Worm (Caenorhabditis elegans): Measurements from ENCODE around the gene elt-2.

- no peak for TF ChIP-seq jun-1 (tag; optimal IDR thresholded peaks at IDR 0.05)
- TF ChIP-seq mdl-1 (tag; optimal IDR thresholded peaks at IDR 0.05), result no peak
- no peak for TF ChIP-seq ceh-9 (tag; optimal IDR thresholded peaks at IDR 0.05)
- no peak for TF ChIP-seq nhr-25 (tag; optimal IDR thresholded peaks at IDR 0.05)
- no peak for TF ChIP-seq fos-1 (tag; optimal IDR thresholded peaks at IDR 0.05)
Observed at ce11 chrX:10491875-10492523, 11.0 kb downstream of the elt-2 start.

All from whole organism, L3 larva.